Fruit fly (Drosophila melanogaster): ENCODE data around the gene Hcs.

Hcs gene

dm6 chr3R:5483488-5484109 lies 8.9 kb downstream of the Hcs start, which contains the start of gene ksr (continued):
- TF ChIP-seq Ets65A (GFP tag): peak; percentile 84
- TF ChIP-seq CG42726 (GFP tag; IDR thresholded peaks at IDR 0.05; ENCODE audit: partially characterized antibody): peak; percentile 57; the same call in 1 of the 2 replicates
- no peak for TF ChIP-seq aop (GFP tag; IDR thresholded peaks at IDR 0.05)
- no peak for TF ChIP-seq CG6765 (GFP tag; optimal IDR thresholded peaks at IDR 0.05)
- peak; percentile 33 for TF ChIP-seq CG13424 (tag; optimal IDR thresholded peaks at IDR 0.05)
- TF ChIP-seq Med (GFP tag): peak; percentile 14
- TF ChIP-seq prd (optimal IDR thresholded peaks at IDR 0.05): no peak
- peak; percentile 33; the same call in 1 of the 3 replicates for TF ChIP-seq prd (GFP tag; IDR thresholded peaks at IDR 0.05)
- TF ChIP-seq Drgx (GFP tag; IDR thresholded peaks at IDR 0.05): 0 out of 2 replicates have a peak, but pooled peaks have one; percentile 14
- TF ChIP-seq CG16779 (GFP tag; IDR thresholded peaks at IDR 0.05): no peak
- peak; percentile 0 for TF ChIP-seq Hr3 (GFP tag; optimal IDR thresholded peaks at IDR 0.05)
- TF ChIP-seq phol (tag; optimal IDR thresholded peaks at IDR 0.05): peak; percentile 43
- peak; percentile 51 for TF ChIP-seq grau (tag; optimal IDR thresholded peaks at IDR 0.05)
- TF ChIP-seq CG17612 (GFP tag; IDR thresholded peaks at IDR 0.05): no peak
- TF ChIP-seq sna (GFP tag; IDR thresholded peaks at IDR 0.05; ENCODE audit: partially characterized antibody): peak; percentile 14; the same call in 1 of the 2 replicates
- peak; percentile 50 for TF ChIP-seq dmrt11E (tag; optimal IDR thresholded peaks at IDR 0.05)
- no peak for TF ChIP-seq pan (optimal IDR thresholded peaks at IDR 0.05)
- peak in 1 of 2 experiments; percentile 12 for TF ChIP-seq pan (GFP tag; optimal IDR thresholded peaks at IDR 0.05 in 1 of 2, IDR thresholded peaks at IDR 0.05 in 1 of 2)
- TF ChIP-seq CG14050 (GFP tag; IDR thresholded peaks at IDR 0.05): peak; percentile 16; the same call in 1 of the 3 replicates
- peak; percentile 38; the same call in 1 of the 3 replicates for TF ChIP-seq ci (GFP tag; IDR thresholded peaks at IDR 0.05)
- no peak for TF ChIP-seq chif (GFP tag; optimal IDR thresholded peaks at IDR 0.05)
- TF ChIP-seq H15 (GFP tag; IDR thresholded peaks at IDR 0.05): no peak
- 0 out of 3 replicates have a peak, but pooled peaks have one; percentile 5 for TF ChIP-seq sr (GFP tag; IDR thresholded peaks at IDR 0.05)
- peak; percentile 30 for TF ChIP-seq CG10979 (tag; optimal IDR thresholded peaks at IDR 0.05)
- no peak for TF ChIP-seq CrebB (tag; optimal IDR thresholded peaks at IDR 0.05)
- peak; percentile 55 for TF ChIP-seq CG9797 (GFP tag; optimal IDR thresholded peaks at IDR 0.05)
- TF ChIP-seq Optix (GFP tag; IDR thresholded peaks at IDR 0.05): no peak
- peak; percentile 16 for TF ChIP-seq CG2120 (GFP tag; optimal IDR thresholded peaks at IDR 0.05)
- no peak for TF ChIP-seq CG12155 (GFP tag; optimal IDR thresholded peaks at IDR 0.05)
- TF ChIP-seq ssp (GFP tag; IDR thresholded peaks at IDR 0.05): peak; percentile 45
- TF ChIP-seq CG10366 (GFP tag; IDR thresholded peaks at IDR 0.05): peak; percentile 16; the same call in 1 of the 2 replicates
- TF ChIP-seq Stat92E (GFP tag; optimal IDR thresholded peaks at IDR 0.05): peak in 1 of 3 experiments; percentile 9
- no peak for TF ChIP-seq mirr (GFP tag; optimal IDR thresholded peaks at IDR 0.05)

dm6 chr3R:5485295-5485718 lies 10.6 kb downstream of the Hcs start, which contains the start of gene CG31550:
CG31550 (plus strand) TSS chr3R:5485543.
- TF ChIP-seq eyg (GFP tag; optimal IDR thresholded peaks at IDR 0.05) (no peak), C15 (GFP tag; IDR thresholded peaks at IDR 0.05) (no peak), tio (GFP tag; optimal IDR thresholded peaks at IDR 0.05) (no peak), sc (optimal IDR thresholded peaks at IDR 0.05) (no peak), sc (GFP tag; optimal IDR thresholded peaks at IDR 0.05) (no peak), CG5953 (GFP tag; IDR thresholded peaks at IDR 0.05) (peak; percentile 31; the same call in 1 of the 2 replicates), CG14014 (GFP tag; IDR thresholded peaks at IDR 0.05) (peak; percentile 77), CG13424 (tag; optimal IDR thresholded peaks at IDR 0.05) (peak; percentile 77), knrl (GFP tag; IDR thresholded peaks at IDR 0.05; ENCODE audit: partially characterized antibody) (no peak), chinmo (GFP tag; IDR thresholded peaks at IDR 0.05; ENCODE audit: partially characterized antibody) (no peak), HmgZ (tag; optimal IDR thresholded peaks at IDR 0.05) (peak; percentile 40), Atf3 (GFP tag; optimal IDR thresholded peaks at IDR 0.05) (peak; percentile 11), sim (GFP tag; IDR thresholded peaks at IDR 0.05) (no peak), ase (GFP tag; IDR thresholded peaks at IDR 0.05) (peak; percentile 68), CG7928 (GFP tag; optimal IDR thresholded peaks at IDR 0.05) (no peak), Neu2 (GFP tag; optimal IDR thresholded peaks at IDR 0.05; ENCODE audit: borderline replicate concordance) (no peak), nerfin-1 (tag; optimal IDR thresholded peaks at IDR 0.05) (peak; percentile 60), Ravus (GFP tag; IDR thresholded peaks at IDR 0.05) (peak; percentile 43), CG14667 (GFP tag; IDR thresholded peaks at IDR 0.05) (peak; percentile 73), CG6683 (GFP tag; optimal IDR thresholded peaks at IDR 0.05) (no peak)

Measured in whole organism, embryonic.